Fruit fly (Drosophila melanogaster) whole organism, pupa: Measurements from ENCODE around the gene Psf3.

ENCODE experiments used
- CG10348 ChIP-seq: fragments of 200-800 bp; sonication (Bioruptor generic); IDR thresholded peaks from 2 replicates; pipeline ENCODE4 v1.3.6; 2022; ENCODE audit warnings: missing biosample characterization, missing genetic modification characterization
- CG12605 ChIP-seq: fragments of 200-800 bp; sonication (Bioruptor generic); IDR thresholded peaks from 2 replicates; pipeline ENCODE4 v1.3.6; 2022; ENCODE audit warnings: missing biosample characterization, missing genetic modification characterization
- CG13204 ChIP-seq: fragments of 200-800 bp; sonication (Bioruptor generic); optimal IDR thresholded peaks from 2 replicates; lab custom pipeline; 2018; ENCODE audit warnings: missing biosample characterization, mild to moderate bottlenecking, missing genetic modification characterization, moderate library complexity
- CG14655 ChIP-seq: fragments of 200-800 bp; sonication (Bioruptor generic); optimal IDR thresholded peaks from 3 replicates; lab custom pipeline; 2017; ENCODE audit warnings: mild to moderate bottlenecking, missing biosample characterization, missing genetic modification reagents, missing genetic modification characterization
- CG15710 ChIP-seq: fragments of 200-800 bp; sonication (Bioruptor generic); optimal IDR thresholded peaks from 2 replicates; lab custom pipeline; 2018; ENCODE audit warnings: missing biosample characterization, mild to moderate bottlenecking, missing genetic modification characterization, moderate library complexity
- CG17806 ChIP-seq: fragments of 200-800 bp; sonication (Bioruptor generic); optimal IDR thresholded peaks from 2 replicates; lab custom pipeline; 2018; ENCODE audit warnings: missing biosample characterization, mild to moderate bottlenecking, missing genetic modification characterization, moderate library complexity
- CG32121 ChIP-seq: fragments of 200-800 bp; sonication (Bioruptor generic); IDR thresholded peaks from 2 replicates; pipeline ENCODE4 v1.3.6; 2022; ENCODE audit warnings: missing biosample characterization, missing genetic modification characterization
- CG34367 ChIP-seq: fragments of 200-800 bp; sonication (Bioruptor generic); optimal IDR thresholded peaks from 2 replicates; lab custom pipeline; 2018; ENCODE audit warnings: missing biosample characterization, mild to moderate bottlenecking, missing genetic modification characterization
- CG4496 ChIP-seq: fragments of 200-800 bp; sonication (Bioruptor generic); IDR thresholded peaks from 3 replicates; pipeline ENCODE4 v1.3.6; 2022; ENCODE audit warnings: missing biosample characterization, missing genetic modification characterization
- CG8159 ChIP-seq: fragments of 200-800 bp; sonication (Bioruptor generic); optimal IDR thresholded peaks from 3 replicates; lab custom pipeline; 2018; ENCODE audit warnings: missing biosample characterization, mild to moderate bottlenecking, missing genetic modification characterization, moderate library complexity
- CG8301 ChIP-seq: fragments of 200-800 bp; sonication (Bioruptor generic); optimal IDR thresholded peaks from 2 replicates; lab custom pipeline; 2018; ENCODE audit warnings: missing biosample characterization, mild to moderate bottlenecking, missing genetic modification characterization
- CG9948 ChIP-seq: fragments of 200-800 bp; sonication (Bioruptor generic); optimal IDR thresholded peaks from 2 replicates; lab custom pipeline; 2018; ENCODE audit warnings: missing biosample characterization, mild to moderate bottlenecking, missing genetic modification characterization, moderate library complexity
- D1 ChIP-seq: fragments of 200-800 bp; sonication (Bioruptor generic); optimal IDR thresholded peaks from 2 replicates; lab custom pipeline; 2018; ENCODE audit warnings: missing biosample characterization, mild to moderate bottlenecking, missing genetic modification characterization, moderate library complexity
- EcR ChIP-seq: fragments of 200-800 bp; sonication (Bioruptor generic); optimal IDR thresholded peaks from 3 replicates; lab custom pipeline; 2019; ENCODE audit warnings: missing biosample characterization, missing genetic modification characterization, mild to moderate bottlenecking, moderate library complexity, missing genetic modification reagents
- Ets98B ChIP-seq: fragments of 200-800 bp; sonication (Bioruptor generic); IDR thresholded peaks from 2 replicates; pipeline ENCODE4 v1.3.6; 2022; ENCODE audit warnings: missing biosample characterization, missing genetic modification characterization
- Pif1A ChIP-seq: fragments of 200-800 bp; sonication (Bioruptor generic); optimal IDR thresholded peaks from 3 replicates; lab custom pipeline; 2016; ENCODE audit warnings: missing biosample characterization, missing genetic modification characterization
- Pif1B ChIP-seq: fragments of 200-800 bp; sonication (Bioruptor generic); optimal IDR thresholded peaks from 3 replicates; lab custom pipeline; 2016; ENCODE audit warnings: missing biosample characterization, missing genetic modification characterization
- Snoo ChIP-seq: fragments of 200-800 bp; sonication (Bioruptor generic); optimal IDR thresholded peaks from 3 replicates; lab custom pipeline; 2017; ENCODE audit warnings: missing biosample characterization, mild to moderate bottlenecking, missing genetic modification characterization, inconsistent platforms
- fd96Ca ChIP-seq: fragments of 200-800 bp; sonication (Bioruptor generic); IDR thresholded peaks from 3 replicates; pipeline ENCODE4 v1.3.6; 2022; ENCODE audit warnings: missing biosample characterization, missing genetic modification characterization
- gl ChIP-seq: fragments of 200-800 bp; sonication (Bioruptor generic); optimal IDR thresholded peaks from 2 replicates; lab custom pipeline; 2018; ENCODE audit warnings: missing biosample characterization, mild to moderate bottlenecking, missing genetic modification characterization
- rn ChIP-seq: fragments of 200-800 bp; sonication (Bioruptor generic); IDR thresholded peaks from 2 replicates; pipeline ENCODE4 v1.3.6; 2022; ENCODE audit warnings: missing biosample characterization, missing genetic modification characterization

The Psf3 gene

DNA sequence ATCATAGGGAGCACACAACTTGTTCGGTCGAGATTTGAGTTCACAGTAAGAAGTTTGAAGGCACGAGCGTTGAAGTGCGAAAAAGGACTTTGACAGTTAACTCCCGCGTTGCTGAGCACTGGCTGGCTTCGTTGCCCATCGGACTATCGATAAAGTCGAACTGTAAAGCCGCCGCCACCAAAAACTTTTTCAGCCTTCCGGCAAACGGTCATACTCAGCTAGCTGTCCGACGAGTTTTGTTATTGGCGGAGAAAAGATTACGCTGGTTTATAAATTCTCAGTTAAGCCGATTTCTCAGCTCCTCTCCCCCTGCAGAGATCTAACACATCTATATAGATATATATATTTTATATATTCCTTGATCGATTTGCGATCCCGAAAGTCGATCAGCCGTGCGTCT is at the start of gene Psf3, which contains the start of gene flw:
Psf3 (minus strand) TSS at position 105 of the 400 bp plus-strand sequence.
flw (plus strand) TSS at position 204 of the 400 bp plus-strand sequence.
- 0 out of 3 replicates have a peak, but pooled peaks have one; percentile 7 for TF ChIP-seq CG4496 (GFP tag; lab: Robert Waterston, UW)
- 0 out of 2 replicates have a peak, but pooled peaks have one; percentile 29 for TF ChIP-seq CG12605 (GFP tag; lab: Robert Waterston, UW)
- no peak for TF ChIP-seq D1 (tag; lab: Kevin White, UChicago)
- 0 out of 2 replicates have a peak, but pooled peaks have one; percentile 11 for TF ChIP-seq CG32121
- TF ChIP-seq rn (GFP tag; lab: Robert Waterston, UW): no peak
- TF ChIP-seq Pif1B: peak; percentile 29
- no peak for TF ChIP-seq CG13204
- TF ChIP-seq Pif1A (GFP tag; lab: Kevin White, UChicago): no peak
- TF ChIP-seq Snoo (tag; lab: Kevin White, UChicago): no peak
- TF ChIP-seq, all 21 proteins: peak for 4

DNA sequence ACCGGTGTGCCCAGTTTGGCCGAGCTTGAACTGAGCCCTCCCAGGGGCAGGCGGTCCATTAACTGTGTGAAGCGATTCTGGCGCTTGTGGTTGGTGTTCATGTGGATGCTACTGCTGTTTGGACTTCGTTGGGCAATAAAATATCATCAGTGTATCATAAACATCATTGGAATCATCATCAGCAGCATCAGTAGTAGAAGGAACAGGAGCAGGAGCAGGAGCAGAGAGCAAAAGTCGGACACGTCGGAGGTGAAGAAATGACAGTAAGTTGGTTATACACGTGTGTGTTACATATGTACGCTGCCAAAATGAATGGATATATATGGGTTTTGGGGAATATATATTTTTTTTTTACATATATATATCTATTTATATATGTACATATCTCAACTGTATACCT is 47.1 kb upstream of the Psf3 start, which contains the start of gene CG12640:
CG12640 (minus strand) TSS at position 101 of the 400 bp plus-strand sequence.
- no peak for TF ChIP-seq EcR (GFP tag; lab: Kevin White, UChicago)
- no peak for TF ChIP-seq CG32121
- TF ChIP-seq fd96Ca: no peak
- no peak for TF ChIP-seq Pif1B
- TF ChIP-seq CG8301 (tag; lab: Kevin White, UChicago): no peak
- no peak for TF ChIP-seq CG8159 (tag; lab: Kevin White, UChicago)
- TF ChIP-seq CG12605 (GFP tag; lab: Robert Waterston, UW): no peak
- TF ChIP-seq CG13204: no peak
- TF ChIP-seq CG17806 (tag; lab: Kevin White, UChicago): no peak
- TF ChIP-seq gl (tag; lab: Kevin White, UChicago): no peak
- no peak for TF ChIP-seq CG15710
- no peak for TF ChIP-seq Pif1A (GFP tag; lab: Kevin White, UChicago)
- no peak for TF ChIP-seq CG10348
- no peak for TF ChIP-seq CG14655 (GFP tag; lab: Kevin White, UChicago)
- no peak for TF ChIP-seq CG34367
- no peak for TF ChIP-seq Snoo (tag; lab: Kevin White, UChicago)
- no peak for TF ChIP-seq rn (GFP tag; lab: Robert Waterston, UW)
- no peak for TF ChIP-seq D1 (tag; lab: Kevin White, UChicago)
- no peak for TF ChIP-seq CG9948
- TF ChIP-seq Ets98B: no peak

DNA sequence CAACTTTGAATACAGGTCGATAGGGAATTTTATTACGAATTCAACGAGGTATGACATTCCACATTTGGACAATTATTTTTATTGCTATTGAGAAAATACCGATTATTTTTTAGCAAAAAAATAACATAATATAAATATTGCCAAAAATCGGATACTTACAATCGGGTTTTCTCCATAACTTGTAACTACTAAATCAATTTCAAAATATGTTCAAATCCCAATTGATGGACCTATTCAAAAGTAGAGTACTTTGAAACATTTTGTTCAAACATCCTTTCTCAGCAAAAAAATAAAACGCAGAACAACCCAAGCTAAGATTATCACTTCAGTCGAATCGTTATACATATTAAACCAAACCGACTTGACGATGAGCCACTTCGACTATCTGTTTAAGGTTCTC is 31.5 kb upstream of the Psf3 start, which contains the start of gene RabX2:
RabX2 (plus strand) TSS at position 301 of the 400 bp plus-strand sequence.
- TF ChIP-seq Snoo (tag; lab: Kevin White, UChicago): no peak
- TF ChIP-seq, all 21 proteins: peak for 0

dm6 chrX:10398959-10399358 is 13.3 kb upstream of the Psf3 start:
- no peak for TF ChIP-seq CG32121
- TF ChIP-seq Snoo (tag; lab: Kevin White, UChicago): no peak
- TF ChIP-seq CG10348: no peak
- no peak for TF ChIP-seq CG34367
- TF ChIP-seq CG4496 (GFP tag; lab: Robert Waterston, UW): no peak
- TF ChIP-seq gl (tag; lab: Kevin White, UChicago): no peak
- no peak for TF ChIP-seq fd96Ca

DNA sequence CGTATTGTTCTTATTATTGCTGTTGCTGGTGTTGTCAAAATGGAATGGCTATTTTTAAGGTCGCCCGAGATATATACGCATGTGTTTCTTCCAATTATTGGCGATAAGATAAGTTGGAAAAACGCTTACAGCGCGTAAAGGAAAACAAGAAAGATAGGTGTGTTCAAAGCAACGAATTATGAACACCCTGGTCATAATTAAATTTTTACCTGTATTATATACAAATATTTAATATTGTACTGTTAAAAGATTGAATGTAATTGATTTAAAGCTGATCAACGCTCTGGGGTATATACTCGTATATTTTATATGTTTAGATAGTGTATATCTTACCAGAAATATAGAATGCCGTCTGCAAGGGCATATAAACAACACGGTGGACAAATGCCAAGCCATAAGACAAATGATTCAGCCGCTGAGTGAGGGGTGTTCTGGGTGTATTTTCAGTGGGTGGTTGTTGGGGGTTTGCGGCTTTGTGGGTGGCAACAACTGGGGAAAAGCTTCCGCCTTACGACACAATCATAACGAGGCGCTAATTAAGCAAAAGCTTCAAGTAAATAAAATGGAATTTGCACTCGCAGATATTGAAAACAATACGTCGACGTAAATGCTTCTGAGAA is 12.0 kb upstream of the Psf3 start:
- TF ChIP-seq Pif1B (peak; percentile 1), EcR (GFP tag; lab: Kevin White, UChicago) (no peak), Ets98B (0 out of 2 replicates have a peak, but pooled peaks have one; percentile 19), CG15710 (no peak), CG4496 (GFP tag; lab: Robert Waterston, UW) (no peak), Snoo (tag; lab: Kevin White, UChicago) (peak; percentile 21)

dm6 chrX:10396832-10397231 is 11.2 kb upstream of the Psf3 start:
- TF ChIP-seq Pif1A (GFP tag; lab: Kevin White, UChicago) (no peak), CG17806 (tag; lab: Kevin White, UChicago) (no peak), EcR (GFP tag; lab: Kevin White, UChicago) (no peak), Ets98B (no peak), fd96Ca (no peak), CG10348 (no peak)

dm6 chrX:10387672-10388071 is 2.0 kb upstream of the Psf3 start:
- TF ChIP-seq CG34367 (no peak), Ets98B (peak; percentile 33; the same call in 1 of the 2 replicates), EcR (GFP tag; lab: Kevin White, UChicago) (no peak), CG10348 (no peak), CG12605 (GFP tag; lab: Robert Waterston, UW) (0 out of 2 replicates have a peak, but pooled peaks have one; percentile 14), fd96Ca (peak; percentile 67; the same call in 2 of the 3 replicates), gl (tag; lab: Kevin White, UChicago) (no peak), CG15710 (peak; percentile 40), Pif1A (GFP tag; lab: Kevin White, UChicago) (peak; percentile 54), CG17806 (tag; lab: Kevin White, UChicago) (peak; percentile 12), CG13204 (no peak), Pif1B (no peak), CG4496 (GFP tag; lab: Robert Waterston, UW) (peak; percentile 59; the same call in 1 of the 3 replicates), rn (GFP tag; lab: Robert Waterston, UW) (no peak), D1 (tag; lab: Kevin White, UChicago) (no peak), CG32121 (peak; percentile 39; the same call in 1 of the 2 replicates), CG8301 (tag; lab: Kevin White, UChicago) (peak; percentile 12), CG14655 (GFP tag; lab: Kevin White, UChicago) (no peak), CG8159 (tag; lab: Kevin White, UChicago) (peak; percentile 38), Snoo (tag; lab: Kevin White, UChicago) (peak; percentile 46), CG9948 (peak; percentile 15)
